Fruit fly (Drosophila melanogaster) whole organism, embryonic: ENCODE results near the gene RtcB.

ENCODE experiments used
- CG12236 ChIP-seq: fragments of 200-800 bp; sonication (Bioruptor generic); optimal IDR thresholded peaks from 2 replicates; lab custom pipeline; 2016; ENCODE audit warnings: missing biosample characterization, missing genetic modification characterization
- CG1233 ChIP-seq: fragments of 200-800 bp; sonication (Bioruptor generic); optimal IDR thresholded peaks from 4 replicates; lab custom pipeline; 2018; ENCODE audit warnings: missing biosample characterization, mild to moderate bottlenecking, missing genetic modification characterization
- CG12942 ChIP-seq: fragments of 200-800 bp; sonication (Bioruptor generic); optimal IDR thresholded peaks from 3 replicates; lab custom pipeline; 2016; ENCODE audit warnings: missing biosample characterization, missing genetic modification characterization
- CG15479 ChIP-seq: fragments of 200-800 bp; sonication (Bioruptor generic); optimal IDR thresholded peaks from 3 replicates; lab custom pipeline; 2019; ENCODE audit warnings: missing biosample characterization, mild to moderate bottlenecking, missing genetic modification characterization, moderate library complexity
- CG17802 ChIP-seq: fragments of 200-800 bp; sonication (Bioruptor generic); optimal IDR thresholded peaks from 2 replicates; lab custom pipeline; 2018; ENCODE audit warnings: missing biosample characterization, mild to moderate bottlenecking, missing genetic modification characterization, moderate library complexity
- CG17912 ChIP-seq: fragments of 200-800 bp; sonication (Bioruptor generic); optimal IDR thresholded peaks from 2 replicates; lab custom pipeline; 2018; ENCODE audit warnings: missing biosample characterization, mild to moderate bottlenecking, missing genetic modification characterization
- CG30431 ChIP-seq: fragments of 200-800 bp; sonication (Bioruptor generic); optimal IDR thresholded peaks from 2 replicates; lab custom pipeline; 2017; ENCODE audit warnings: missing biosample characterization, missing genetic modification characterization
- CG3065 ChIP-seq: fragments of 200-800 bp; sonication (Bioruptor generic); optimal IDR thresholded peaks from 2 replicates; lab custom pipeline; 2016; ENCODE audit warnings: missing biosample characterization, missing genetic modification characterization
- CG31224 ChIP-seq: fragments of 200-800 bp; sonication (Bioruptor generic); IDR thresholded peaks from 2 replicates; pipeline ENCODE4 v1.3.6; 2022; ENCODE audit warnings: missing biosample characterization, missing genetic modification characterization
- CG32532 ChIP-seq: fragments of 200-800 bp; sonication (Bioruptor generic); IDR thresholded peaks from 2 replicates; pipeline ENCODE4 v1.3.6; 2022; ENCODE audit warnings: missing biosample characterization, missing genetic modification characterization
- CG34224 ChIP-seq: fragments of 200-800 bp; sonication (Bioruptor generic); IDR thresholded peaks from 3 replicates; pipeline ENCODE4 v1.3.6; 2022; ENCODE audit warnings: missing biosample characterization, missing genetic modification characterization; ENCODE audit not compliant: partially characterized antibody
- CG34422 ChIP-seq: fragments of 200-800 bp; sonication (Bioruptor generic); IDR thresholded peaks from 3 replicates; pipeline ENCODE4 v1.3.6; 2022; ENCODE audit warnings: missing biosample characterization, missing genetic modification characterization
- CG3726 ChIP-seq: fragments of 200-800 bp; sonication (Bioruptor generic); IDR thresholded peaks from 3 replicates; pipeline ENCODE4, ENCODE4 v1.3.6; 2022; ENCODE audit warnings: missing biosample characterization, missing genetic modification characterization
- CG4282 ChIP-seq: fragments of 200-800 bp; sonication (Bioruptor generic); optimal IDR thresholded peaks from 2 replicates; lab custom pipeline; 2016; ENCODE audit warnings: missing biosample characterization, missing genetic modification characterization
- CG4404 ChIP-seq: fragments of 200-800 bp; sonication (Bioruptor generic); IDR thresholded peaks from 2 replicates; pipeline ENCODE4 v1.3.6; 2022; ENCODE audit warnings: missing biosample characterization, missing genetic modification characterization
- CG4854 ChIP-seq: fragments of 200-800 bp; sonication (Bioruptor generic); optimal IDR thresholded peaks from 2 replicates; lab custom pipeline; 2016; ENCODE audit warnings: missing biosample characterization, missing genetic modification characterization, inconsistent platforms
- CG5953 ChIP-seq: fragments of 200-800 bp; sonication (Bioruptor generic); IDR thresholded peaks from 2 replicates; pipeline ENCODE4 v1.3.6; 2022; ENCODE audit warnings: missing biosample characterization, missing genetic modification characterization
- CG6813 ChIP-seq: fragments of 200-800 bp; sonication (Bioruptor generic); optimal IDR thresholded peaks from 2 replicates; lab custom pipeline; 2017; ENCODE audit warnings: missing biosample characterization, missing genetic modification characterization, mild to moderate bottlenecking, moderate library complexity, missing genetic modification reagents
- CG7928 ChIP-seq: fragments of 200-800 bp; sonication (Bioruptor generic); optimal IDR thresholded peaks from 2 replicates; lab custom pipeline; 2017; ENCODE audit warnings: missing biosample characterization, mild to moderate bottlenecking, missing genetic modification characterization
- CG9727 ChIP-seq: fragments of 200-800 bp; sonication (Bioruptor generic); optimal IDR thresholded peaks from 3 replicates; lab custom pipeline; 2017; ENCODE audit warnings: missing biosample characterization, mild to moderate bottlenecking, missing genetic modification characterization
- D19A ChIP-seq: fragments of 200-800 bp; optimal IDR thresholded peaks from 3 replicates; lab custom pipeline; 2019; ENCODE audit warnings: missing biosample characterization, mild to moderate bottlenecking, missing genetic modification characterization, moderate library complexity
- Dbx ChIP-seq: fragments of 200-800 bp; sonication (Bioruptor generic); IDR thresholded peaks from 3 replicates; pipeline ENCODE4 v1.3.6; 2022; ENCODE audit warnings: missing biosample characterization, missing genetic modification characterization
- Doc2 ChIP-seq: fragments of 200-800 bp; sonication (Bioruptor generic); IDR thresholded peaks from 2 replicates; pipeline ENCODE4 v1.3.6; 2022; ENCODE audit warnings: missing biosample characterization, missing genetic modification characterization
- Drgx ChIP-seq: fragments of 200-800 bp; sonication (Bioruptor generic); IDR thresholded peaks from 2 replicates; pipeline ENCODE4 v1.3.6; 2022; ENCODE audit warnings: missing biosample characterization, missing genetic modification characterization
- Fer3 ChIP-seq: fragments of 200-800 bp; sonication (Bioruptor generic); optimal IDR thresholded peaks from 2 replicates; lab custom pipeline; 2018; ENCODE audit warnings: missing biosample characterization, mild to moderate bottlenecking, missing genetic modification characterization, moderate library complexity
- Hand ChIP-seq: fragments of 200-800 bp; sonication (Bioruptor generic); optimal IDR thresholded peaks from 2 replicates; lab custom pipeline; 2017; ENCODE audit warnings: mild to moderate bottlenecking, missing biosample characterization, missing genetic modification reagents, missing genetic modification characterization
- HmgD ChIP-seq: fragments of 200-800 bp; sonication (Bioruptor generic); optimal IDR thresholded peaks from 3 replicates; lab custom pipeline; 2016; ENCODE audit warnings: missing biosample characterization, missing genetic modification characterization
- Lpt ChIP-seq: fragments of >200 bp; optimal IDR thresholded peaks from 2 replicates; lab custom pipeline; 2018; ENCODE audit warnings: missing biosample characterization, missing genetic modification characterization
- Mes4 ChIP-seq: fragments of 200-800 bp; sonication (Bioruptor generic); optimal IDR thresholded peaks from 2 replicates; lab custom pipeline; 2016; ENCODE audit warnings: missing biosample characterization, missing genetic modification characterization
- PHDP ChIP-seq: fragments of 200-800 bp; sonication (Bioruptor generic); optimal IDR thresholded peaks from 3 replicates; lab custom pipeline; 2018; ENCODE audit warnings: missing biosample characterization, mild to moderate bottlenecking, missing genetic modification characterization, moderate library complexity
- Scr ChIP-seq: fragments of 200-800 bp; sonication (Bioruptor generic); IDR thresholded peaks from 2 replicates; pipeline ENCODE4 v1.3.6; 2022; ENCODE audit warnings: missing biosample characterization, missing genetic modification characterization; ENCODE audit not compliant: partially characterized antibody
- Tbp ChIP-seq: fragments of >200 bp; optimal IDR thresholded peaks from 2 replicates; lab custom pipeline; 2018; ENCODE audit warnings: missing biosample characterization, missing genetic modification characterization
- Vsx1 ChIP-seq: fragments of 200-800 bp; sonication (Bioruptor generic); optimal IDR thresholded peaks from 2 replicates; lab custom pipeline; 2017; ENCODE audit warnings: missing biosample characterization, mild to moderate bottlenecking, missing genetic modification characterization, missing genetic modification reagents
- ab ChIP-seq: fragments of 200-800 bp; sonication (Bioruptor generic); optimal IDR thresholded peaks from 2 replicates; lab custom pipeline; 2016; ENCODE audit warnings: missing biosample characterization, missing genetic modification characterization
- ash1 ChIP-seq: fragments of 200-800 bp; sonication (Bioruptor generic); optimal IDR thresholded peaks from 2 replicates; lab custom pipeline; 2018; ENCODE audit warnings: missing biosample characterization, mild to moderate bottlenecking, missing genetic modification characterization
- emc ChIP-seq: fragments of 200-800 bp; sonication (Bioruptor generic); optimal IDR thresholded peaks from 2 replicates; lab custom pipeline; 2016; ENCODE audit warnings: missing biosample characterization, missing genetic modification characterization
- esg ChIP-seq: fragments of 200-800 bp; sonication (Bioruptor generic); conservative IDR thresholded peaks from 2 replicates; pipeline ENCODE4 v1.3.6; 2022; ENCODE audit warnings: missing biosample characterization, missing genetic modification characterization
- gfzf ChIP-seq: fragments of 200-800 bp; sonication (Bioruptor generic); optimal IDR thresholded peaks from 2 replicates; lab custom pipeline; 2016; ENCODE audit warnings: missing biosample characterization, mild to moderate bottlenecking, missing genetic modification characterization, moderate library complexity
- grau ChIP-seq: fragments of 200-800 bp; optimal IDR thresholded peaks from 3 replicates; lab custom pipeline; 2019; ENCODE audit warnings: missing biosample characterization, mild to moderate bottlenecking, missing genetic modification characterization, moderate library complexity
- hth ChIP-seq: fragments of >200 bp; optimal IDR thresholded peaks from 2 replicates; lab custom pipeline; 2017; ENCODE audit warnings: inconsistent platforms
- insv ChIP-seq, 2 experiments: fragments of 200-800 bp; sonication (Bioruptor generic); optimal IDR thresholded peaks; 3 replicates each; lab custom pipeline; 2016 to 2018; ENCODE audit warnings: missing biosample characterization in 2 of 2, missing genetic modification characterization in 2 of 2
- luna ChIP-seq: fragments of 200-800 bp; sonication (Bioruptor generic); optimal IDR thresholded peaks from 2 replicates; lab custom pipeline; 2016; ENCODE audit warnings: missing biosample characterization, missing genetic modification characterization
- maf-S ChIP-seq: fragments of 200-800 bp; sonication (Bioruptor generic); optimal IDR thresholded peaks from 2 replicates; lab custom pipeline; 2016; ENCODE audit warnings: missing biosample characterization, missing genetic modification characterization
- nau ChIP-seq: fragments of 200-800 bp; sonication (Bioruptor generic); optimal IDR thresholded peaks from 3 replicates; lab custom pipeline; 2017; ENCODE audit warnings: missing biosample characterization, mild to moderate bottlenecking, missing genetic modification characterization, missing genetic modification reagents
- nerfin-2 ChIP-seq: fragments of 200-800 bp; sonication (Bioruptor generic); IDR thresholded peaks from 2 replicates; pipeline ENCODE4 v1.3.6; 2022; ENCODE audit warnings: missing biosample characterization, missing genetic modification characterization; ENCODE audit not compliant: partially characterized antibody
- oc ChIP-seq: fragments of 200-800 bp; sonication (Bioruptor generic); optimal IDR thresholded peaks from 2 replicates; lab custom pipeline; 2018; ENCODE audit warnings: missing biosample characterization, mild to moderate bottlenecking, missing genetic modification characterization, moderate library complexity
- p53 ChIP-seq: fragments of 200-800 bp; sonication (Bioruptor generic); optimal IDR thresholded peaks from 2 replicates; lab custom pipeline; 2016; ENCODE audit warnings: missing biosample characterization, missing genetic modification characterization
- pb ChIP-seq: fragments of 200-800 bp; sonication (Bioruptor generic); optimal IDR thresholded peaks from 3 replicates; lab custom pipeline; 2016; ENCODE audit warnings: missing biosample characterization, missing genetic modification characterization
- pros ChIP-seq: fragments of 200-800 bp; sonication (Bioruptor generic); optimal IDR thresholded peaks from 3 replicates; lab custom pipeline; 2019; ENCODE audit warnings: missing biosample characterization, mild to moderate bottlenecking, missing genetic modification characterization, moderate library complexity
- schlank ChIP-seq: fragments of 200-800 bp; sonication (Bioruptor generic); optimal IDR thresholded peaks from 2 replicates; lab custom pipeline; 2018; ENCODE audit warnings: missing biosample characterization, mild to moderate bottlenecking, missing genetic modification characterization
- seq ChIP-seq: fragments of 200-800 bp; sonication (Bioruptor generic); IDR thresholded peaks from 2 replicates; pipeline ENCODE4 v1.3.6; 2022; ENCODE audit warnings: missing biosample characterization, missing genetic modification characterization
- sisA ChIP-seq: fragments of 200-800 bp; sonication (Bioruptor generic); IDR thresholded peaks from 2 replicates; pipeline ENCODE4 v1.3.6; 2022; ENCODE audit warnings: missing biosample characterization, missing genetic modification characterization

RtcB gene

dm6 chr2L:19426330-19426781, 4.1 kb upstream of the RtcB start, which contains the start of gene Pax (continued):
- no peak for TF ChIP-seq D19A (tag; lab: Kevin White, UChicago)
- no peak for TF ChIP-seq maf-S (GFP tag; lab: Kevin White, UChicago)
- TF ChIP-seq CG12236 (GFP tag; lab: Kevin White, UChicago) = no peak
- 0 out of 3 replicates have a peak, but pooled peaks have one; percentile 18 for TF ChIP-seq Dbx (GFP tag; lab: Robert Waterston, UW)
- TF ChIP-seq CG32532 = no peak
- peak; percentile 97 for TF ChIP-seq Scr
- TF ChIP-seq Hand (GFP tag; lab: Kevin White, UChicago) = no peak
- peak; percentile 62 for TF ChIP-seq gfzf (GFP tag; lab: Kevin White, UChicago)
- no peak for TF ChIP-seq CG15479 (GFP tag; lab: Kevin White, UChicago)
- TF ChIP-seq nerfin-2 (GFP tag; lab: Robert Waterston, UW) = peak; percentile 96
- TF ChIP-seq Fer3 (tag; lab: Kevin White, UChicago) = no peak
- no peak for TF ChIP-seq pb (GFP tag; lab: Kevin White, UChicago)
- no peak for TF ChIP-seq CG6813 (GFP tag; lab: Kevin White, UChicago)
- no peak; the same call in 2 of the 3 replicates for TF ChIP-seq CG34422
- TF ChIP-seq CG5953 (GFP tag; lab: Robert Waterston, UW) = no peak
- no peak for TF ChIP-seq CG4854 (GFP tag; lab: Kevin White, UChicago)
- TF ChIP-seq ab (GFP tag; lab: Kevin White, UChicago) = no peak
- no peak for TF ChIP-seq CG7928 (GFP tag; lab: Kevin White, UChicago)
- no peak for TF ChIP-seq nau (GFP tag; lab: Kevin White, UChicago)
- TF ChIP-seq CG17802 = no peak
- no peak for TF ChIP-seq Tbp (GFP tag; lab: Kevin White, UChicago)
- TF ChIP-seq pros (GFP tag; lab: Kevin White, UChicago) = peak; percentile 19
- TF ChIP-seq schlank (tag; lab: Kevin White, UChicago) = no peak
- no peak for TF ChIP-seq Vsx1 (GFP tag; lab: Kevin White, UChicago)
- TF ChIP-seq sisA (GFP tag; lab: Robert Waterston, UW) = no peak
- no peak for TF ChIP-seq Lpt (GFP tag; lab: Kevin White, UChicago)
- no peak for TF ChIP-seq CG9727 (GFP tag; lab: Kevin White, UChicago)
- no peak for TF ChIP-seq CG31224
- no peak for TF ChIP-seq emc (GFP tag; lab: Kevin White, UChicago)
- no peak for TF ChIP-seq CG12942 (GFP tag; lab: Kevin White, UChicago)
- TF ChIP-seq Doc2 = no peak
- TF ChIP-seq esg = no peak
- no peak for TF ChIP-seq p53 (GFP tag; lab: Kevin White, UChicago)
- TF ChIP-seq grau (tag; lab: Kevin White, UChicago) = no peak
- no peak for TF ChIP-seq CG4282 (GFP tag; lab: Kevin White, UChicago)
- TF ChIP-seq CG17912 (GFP tag; lab: Kevin White, UChicago) = no peak
- TF ChIP-seq oc (tag; lab: Kevin White, UChicago) = no peak
- TF ChIP-seq Drgx = peak; percentile 47
- TF ChIP-seq CG3065 = no peak
- no peak for TF ChIP-seq CG4404 (GFP tag; lab: Robert Waterston, UW)
- no peak for TF ChIP-seq CG30431
- TF ChIP-seq CG34224 (GFP tag; lab: Robert Waterston, UW) = peak; percentile 92
- no peak for TF ChIP-seq seq (GFP tag; lab: Robert Waterston, UW)
- no peak for TF ChIP-seq PHDP
- peak; percentile 6 to 82 for TF ChIP-seq insv (GFP tag; optimal IDR thresholded peaks at IDR 0.05; lab: Kevin White, UChicago)
- TF ChIP-seq HmgD (GFP tag; lab: Kevin White, UChicago) = no peak
- no peak for TF ChIP-seq Mes4 (GFP tag; lab: Kevin White, UChicago)
- TF ChIP-seq CG3726 (GFP tag; lab: Robert Waterston, UW) = no peak
- no peak for TF ChIP-seq luna
- TF ChIP-seq ash1 (GFP tag; lab: Kevin White, UChicago) = no peak
- no peak for TF ChIP-seq hth (lab: Kevin White, UChicago)
- no peak for TF ChIP-seq CG1233
